Worm (Caenorhabditis elegans) whole organism, young adult: ENCODE results near the gene srw-90.
"Not testable (repeated sequence)": the region's sequence is repeated elsewhere in the genome, so short reads cannot be mapped to it uniquely, and the experiment has no call there.

Experiments used
- T07F8.4 ChIP-seq: sonication (generic microtip); optimal IDR thresholded peaks from 2 replicates; lab custom pipeline; 2016; ENCODE audit warnings: mild to moderate bottlenecking, missing genetic modification characterization, moderate library complexity, missing compliant biosample characterization
- Y53F4B.3 ChIP-seq: fragments of 200-800 bp; sonication (Bioruptor generic); IDR thresholded peaks from 2 replicates; pipeline ENCODE4 v1.3.6; 2022; ENCODE audit warnings: missing genetic modification reagents, missing genetic modification characterization, missing compliant biosample characterization
- akir-1 ChIP-seq: fragments of 200-800 bp; sonication (Bioruptor generic); optimal IDR thresholded peaks from 2 replicates; lab custom pipeline; 2018; ENCODE audit warnings: mild to moderate bottlenecking, missing genetic modification characterization, moderate library complexity, missing compliant biosample characterization
- unc-130 ChIP-seq: sonication (generic microtip); optimal IDR thresholded peaks from 2 replicates; lab custom pipeline; 2016; ENCODE audit warnings: missing genetic modification reagents, missing genetic modification characterization, missing compliant biosample characterization
- ztf-6 ChIP-seq: fragments of 200-800 bp; sonication (Bioruptor generic); IDR thresholded peaks from 2 replicates; pipeline ENCODE4 v1.3.6; 2022; ENCODE audit warnings: missing genetic modification reagents, missing genetic modification characterization, missing compliant biosample characterization

DNA sequence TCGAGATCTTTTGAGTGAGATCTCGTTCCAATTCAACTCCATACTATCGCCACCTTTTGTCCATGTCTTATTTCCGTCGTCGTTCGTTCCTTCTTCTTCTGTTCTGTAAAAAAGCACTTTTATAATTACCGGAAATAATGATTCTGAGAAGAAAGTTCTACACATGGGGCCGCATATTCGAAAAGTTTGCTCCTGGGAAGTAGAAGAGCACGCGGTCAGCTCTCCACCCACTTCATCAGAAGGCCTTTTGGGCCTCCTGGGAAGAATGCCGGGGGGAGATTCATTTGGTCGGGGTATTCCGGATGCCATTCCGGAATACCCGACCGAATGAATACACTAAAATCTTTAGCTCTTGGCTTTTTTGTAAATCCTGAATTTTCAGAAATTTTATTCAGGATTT, 9.4 kb upstream of the srw-90 start, which contains the start of gene Y46H3C.5:
- not testable (repeated sequence) for TF ChIP-seq Y53F4B.3; T07F8.4 (tag; lab: Kevin White, UChicago); ztf-6 (GFP tag; lab: Robert Waterston, UW); akir-1 (GFP tag; lab: Kevin White, UChicago); unc-130 (GFP tag; lab: Kevin White, UChicago)
